Worm (Caenorhabditis elegans): ENCODE data around the gene F42A10.9.

DNA sequence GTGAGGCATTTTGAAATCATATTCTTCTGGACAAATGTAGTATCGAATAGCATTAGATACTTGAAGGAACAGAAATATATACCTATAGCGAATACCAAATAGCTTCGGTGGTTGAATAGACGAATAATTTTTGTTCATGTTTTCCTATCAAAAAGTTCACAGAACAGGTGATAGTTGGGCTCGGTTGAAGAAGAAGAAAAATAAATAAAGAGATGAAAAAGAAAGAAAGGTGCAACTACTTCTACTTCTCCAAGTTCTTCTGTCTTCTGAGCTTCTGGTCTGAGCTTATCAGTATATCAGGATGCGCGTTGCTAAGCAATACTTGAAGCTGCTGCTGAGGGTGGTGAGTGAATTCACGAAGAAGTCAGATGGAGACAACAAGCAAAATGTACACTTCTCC is 49.5 kb downstream of the F42A10.9 start, which contains the start of gene C23G10.10:
- TF ChIP-seq nhr-11 (tag; optimal IDR thresholded peaks at IDR 0.05) (no peak), T23F11.4 (GFP tag; optimal IDR thresholded peaks at IDR 0.05) (no peak), ama-1 (optimal IDR thresholded peaks at IDR 0.05) (no peak), ceh-31 (tag; optimal IDR thresholded peaks at IDR 0.05) (no peak)
